Fruit fly (Drosophila melanogaster) whole organism, embryonic: Measurements from ENCODE around the gene Usp30.

Source experiments
- Aef1 ChIP-seq: fragments of 200-800 bp; sonication (Bioruptor generic); IDR thresholded peaks from 3 replicates; pipeline ENCODE4 v1.3.6; 2022; ENCODE audit warnings: missing biosample characterization, missing genetic modification characterization
- Asciz ChIP-seq: fragments of 200-800 bp; sonication (Bioruptor generic); optimal IDR thresholded peaks from 2 replicates; lab custom pipeline; 2017; ENCODE audit warnings: missing biosample characterization, mild to moderate bottlenecking, missing genetic modification characterization, missing genetic modification reagents
- Bdp1 ChIP-seq: fragments of 200-800 bp; sonication (Bioruptor generic); optimal IDR thresholded peaks from 3 replicates; lab custom pipeline; 2016; ENCODE audit warnings: missing biosample characterization, missing genetic modification characterization
- CG10321 ChIP-seq: fragments of 200-800 bp; sonication (Bioruptor generic); IDR thresholded peaks from 2 replicates; pipeline ENCODE4 v1.3.6; 2022; ENCODE audit warnings: missing biosample characterization, missing genetic modification characterization
- CG10431 ChIP-seq: fragments of 200-800 bp; sonication (Bioruptor generic); optimal IDR thresholded peaks from 3 replicates; lab custom pipeline; 2018; ENCODE audit warnings: missing biosample characterization, mild to moderate bottlenecking, missing genetic modification characterization
- CG11560 ChIP-seq: fragments of 200-800 bp; sonication (Bioruptor generic); IDR thresholded peaks from 3 replicates; pipeline ENCODE4 v1.3.6; 2022; ENCODE audit warnings: missing biosample characterization, missing genetic modification characterization
- CG13624 ChIP-seq: fragments of 200-800 bp; sonication (Bioruptor generic); optimal IDR thresholded peaks from 2 replicates; lab custom pipeline; 2016; ENCODE audit warnings: missing biosample characterization, missing genetic modification characterization
- CG15011 ChIP-seq: fragments of 200-800 bp; sonication (Bioruptor generic); optimal IDR thresholded peaks from 3 replicates; lab custom pipeline; 2018; ENCODE audit warnings: missing biosample characterization, mild to moderate bottlenecking, missing genetic modification characterization
- CG15269 ChIP-seq: fragments of 200-800 bp; sonication (Bioruptor generic); optimal IDR thresholded peaks from 2 replicates; lab custom pipeline; 2018; ENCODE audit warnings: missing biosample characterization, mild to moderate bottlenecking, missing genetic modification characterization, moderate library complexity
- CG15601 ChIP-seq: fragments of 200-800 bp; sonication (Bioruptor generic); optimal IDR thresholded peaks from 3 replicates; lab custom pipeline; 2019; ENCODE audit warnings: missing biosample characterization, mild to moderate bottlenecking, missing genetic modification characterization, moderate library complexity
- CG16815 ChIP-seq: fragments of 200-800 bp; sonication (Bioruptor generic); optimal IDR thresholded peaks from 3 replicates; lab custom pipeline; 2017; ENCODE audit warnings: missing biosample characterization, mild to moderate bottlenecking, missing genetic modification characterization
- CG17328 ChIP-seq: fragments of 200-800 bp; sonication (Bioruptor generic); IDR thresholded peaks from 2 replicates; pipeline ENCODE4 v1.3.6; 2022; ENCODE audit warnings: missing biosample characterization, missing genetic modification characterization
- CG17568 ChIP-seq: fragments of 200-800 bp; sonication (Bioruptor generic); optimal IDR thresholded peaks from 2 replicates; lab custom pipeline; 2018; ENCODE audit warnings: missing biosample characterization, mild to moderate bottlenecking, missing genetic modification characterization, moderate library complexity
- CG17912 ChIP-seq: fragments of 200-800 bp; sonication (Bioruptor generic); optimal IDR thresholded peaks from 2 replicates; lab custom pipeline; 2018; ENCODE audit warnings: missing biosample characterization, mild to moderate bottlenecking, missing genetic modification characterization
- CG2120 ChIP-seq: fragments of 200-800 bp; sonication (Bioruptor generic); optimal IDR thresholded peaks from 3 replicates; lab custom pipeline; 2016; ENCODE audit warnings: missing biosample characterization, missing genetic modification characterization
- CG33213 ChIP-seq: fragments of 200-800 bp; sonication (Bioruptor generic); optimal IDR thresholded peaks from 3 replicates; lab custom pipeline; 2016; ENCODE audit warnings: missing biosample characterization, missing genetic modification characterization
- CG7556 ChIP-seq: fragments of 200-800 bp; sonication (Bioruptor generic); optimal IDR thresholded peaks from 2 replicates; lab custom pipeline; 2017; ENCODE audit warnings: missing biosample characterization, mild to moderate bottlenecking, missing genetic modification characterization
- Chrac-16 ChIP-seq: fragments of 200-800 bp; sonication (Bioruptor generic); optimal IDR thresholded peaks from 3 replicates; lab custom pipeline; 2016; ENCODE audit warnings: missing biosample characterization, missing genetic modification characterization
- CoRest ChIP-seq: fragments of 200-800 bp; sonication (Bioruptor generic); optimal IDR thresholded peaks from 3 replicates; lab custom pipeline; 2018; ENCODE audit warnings: missing biosample characterization, mild to moderate bottlenecking, missing genetic modification characterization, moderate library complexity
- Dbx ChIP-seq: fragments of 200-800 bp; sonication (Bioruptor generic); IDR thresholded peaks from 3 replicates; pipeline ENCODE4 v1.3.6; 2022; ENCODE audit warnings: missing biosample characterization, missing genetic modification characterization
- Dp ChIP-seq: fragments of 200-800 bp; sonication (Bioruptor generic); optimal IDR thresholded peaks from 2 replicates; lab custom pipeline; 2018; ENCODE audit warnings: missing biosample characterization, mild to moderate bottlenecking, missing genetic modification characterization, moderate library complexity
- Fer1 ChIP-seq: fragments of 200-800 bp; sonication (Bioruptor generic); optimal IDR thresholded peaks from 2 replicates; lab custom pipeline; 2017; ENCODE audit warnings: missing biosample characterization, mild to moderate bottlenecking, missing genetic modification characterization
- MTF-1 ChIP-seq: fragments of 200-800 bp; sonication (Bioruptor generic); optimal IDR thresholded peaks from 2 replicates; lab custom pipeline; 2018; ENCODE audit warnings: missing biosample characterization, mild to moderate bottlenecking, missing genetic modification characterization, borderline replicate concordance
- Meics ChIP-seq: fragments of 200-800 bp; sonication (Bioruptor generic); optimal IDR thresholded peaks from 2 replicates; lab custom pipeline; 2017; ENCODE audit warnings: missing biosample characterization, mild to moderate bottlenecking, missing genetic modification characterization
- NK7.1 ChIP-seq: fragments of 200-800 bp; sonication (Bioruptor generic); optimal IDR thresholded peaks from 3 replicates; lab custom pipeline; 2016; ENCODE audit warnings: missing biosample characterization, missing genetic modification characterization
- Neu2 ChIP-seq: fragments of 200-800 bp; sonication (Bioruptor generic); optimal IDR thresholded peaks from 3 replicates; lab custom pipeline; 2016; ENCODE audit warnings: missing biosample characterization, missing genetic modification characterization, borderline replicate concordance
- Nf-YB ChIP-seq: fragments of 200-800 bp; sonication (Bioruptor generic); optimal IDR thresholded peaks from 3 replicates; lab custom pipeline; 2019; ENCODE audit warnings: missing biosample characterization, mild to moderate bottlenecking, missing genetic modification characterization, moderate library complexity
- Ravus ChIP-seq: fragments of 200-800 bp; sonication (Bioruptor generic); IDR thresholded peaks from 2 replicates; pipeline ENCODE4 v1.3.6; 2022; ENCODE audit warnings: missing biosample characterization, missing genetic modification characterization
- Rx ChIP-seq: fragments of 200-800 bp; sonication (Bioruptor generic); IDR thresholded peaks from 2 replicates; pipeline ENCODE4 v1.3.6; 2022; ENCODE audit warnings: missing biosample characterization, missing genetic modification characterization
- Xbp1 ChIP-seq: fragments of 200-800 bp; sonication (Bioruptor generic); optimal IDR thresholded peaks from 3 replicates; lab custom pipeline; 2016; ENCODE audit warnings: missing biosample characterization, mild to moderate bottlenecking, missing genetic modification characterization
- crol ChIP-seq: fragments of 200-800 bp; sonication (Bioruptor generic); IDR thresholded peaks from 2 replicates; pipeline ENCODE4 v1.3.6; 2022; ENCODE audit warnings: missing biosample characterization, missing genetic modification characterization
- gsb-n ChIP-seq: fragments of 200-800 bp; sonication (Bioruptor generic); optimal IDR thresholded peaks from 3 replicates; lab custom pipeline; 2018; ENCODE audit warnings: missing biosample characterization, mild to moderate bottlenecking, missing genetic modification characterization
- kay ChIP-seq: fragments of 200-800 bp; sonication (Bioruptor generic); optimal IDR thresholded peaks from 2 replicates; lab custom pipeline; 2016; ENCODE audit warnings: missing biosample characterization, missing genetic modification characterization
- lov ChIP-seq, 2 experiments: fragments of 200-800 bp in 1 of 2; fragments of >200 bp in 1 of 2; sonication (Bioruptor generic) in 1 of 2; IDR thresholded peaks in 1 of 2; optimal IDR thresholded peaks in 1 of 2; 2 replicates in 1 of 2; 3 replicates in 1 of 2; pipeline versions ENCODE4 v1.3.6 to Lab custom; 2017 to 2022; ENCODE audit warnings: missing biosample characterization in 1 of 2, missing genetic modification characterization in 1 of 2
- nerfin-1 ChIP-seq: fragments of 200-800 bp; sonication (Bioruptor generic); optimal IDR thresholded peaks from 3 replicates; lab custom pipeline; 2019; ENCODE audit warnings: missing biosample characterization, mild to moderate bottlenecking, missing genetic modification characterization, moderate library complexity
- nmo ChIP-seq: fragments of 200-800 bp; sonication (Bioruptor generic); optimal IDR thresholded peaks from 2 replicates; lab custom pipeline; 2018; ENCODE audit warnings: missing biosample characterization, mild to moderate bottlenecking, missing genetic modification characterization, moderate library complexity
- p53 ChIP-seq: fragments of 200-800 bp; sonication (Bioruptor generic); optimal IDR thresholded peaks from 2 replicates; lab custom pipeline; 2016; ENCODE audit warnings: missing biosample characterization, missing genetic modification characterization
- tll ChIP-seq, 2 experiments: fragments of 200-800 bp in 1 of 2; fragments of >200 bp in 1 of 2; sonication (Bioruptor generic) in 1 of 2; optimal IDR thresholded peaks; 2 replicates each; lab custom pipeline; 2017 to 2019; ENCODE audit warnings: missing biosample characterization in 2 of 2, missing genetic modification characterization in 2 of 2, mild to moderate bottlenecking in 1 of 2, moderate library complexity in 1 of 2
- tx ChIP-seq: fragments of 200-800 bp; sonication (Bioruptor generic); optimal IDR thresholded peaks from 2 replicates; lab custom pipeline; 2016; ENCODE audit warnings: missing biosample characterization, missing genetic modification characterization

The Usp30 gene

DNA sequence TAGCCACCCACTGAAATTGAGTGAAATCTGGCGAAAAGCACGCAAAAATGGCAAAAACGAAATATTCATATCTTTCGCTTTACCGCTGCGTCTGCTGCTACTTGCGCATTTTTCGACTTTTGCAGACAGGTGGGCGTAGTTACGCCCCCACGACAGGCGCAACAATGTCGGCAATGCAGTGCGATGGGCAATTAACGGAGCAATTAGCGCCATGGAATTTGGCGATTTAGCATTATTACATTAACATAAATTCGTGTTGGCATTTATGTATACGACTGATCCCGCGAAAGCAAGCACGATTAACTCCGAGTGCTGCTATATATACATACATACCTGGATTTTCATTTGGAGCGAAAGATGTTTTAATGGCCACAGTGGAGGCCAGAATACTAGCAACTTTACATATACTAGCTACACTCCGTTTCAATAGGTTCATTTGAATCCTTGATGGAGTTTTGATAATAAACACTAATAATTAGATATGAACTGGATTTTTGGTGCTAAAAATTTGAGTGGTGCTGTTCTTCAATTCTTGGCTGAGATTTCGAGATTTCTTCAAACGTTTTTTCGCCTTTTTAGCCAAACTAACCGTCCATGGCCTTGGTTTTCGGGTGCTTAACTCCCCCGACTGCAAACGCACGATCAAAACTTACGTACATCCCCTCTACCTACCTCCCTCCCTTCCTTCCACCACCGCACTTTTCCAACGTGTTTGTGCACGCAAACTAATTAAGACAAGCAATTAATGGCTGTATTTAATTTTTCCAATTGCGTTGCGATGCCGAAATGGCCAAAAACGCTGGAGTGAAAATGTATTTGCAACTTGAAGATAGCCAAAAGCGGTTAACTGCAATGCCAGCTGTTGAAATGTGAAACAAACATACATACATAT, 17.5 kb upstream of the Usp30 start (continued):
- TF ChIP-seq Nf-YB (GFP tag; lab: Kevin White, UChicago): no peak
- no peak for TF ChIP-seq CG33213 (GFP tag; lab: Kevin White, UChicago)
- peak; percentile 59; the same call in 1 of the 2 replicates for TF ChIP-seq CG17328 (GFP tag; lab: Robert Waterston, UW)
- TF ChIP-seq tll (GFP tag; optimal IDR thresholded peaks at IDR 0.05; lab: Kevin White, UChicago): no peak
- no peak for TF ChIP-seq CG11560 (tag; lab: Robert Waterston, UW)
- TF ChIP-seq Bdp1 (GFP tag; lab: Kevin White, UChicago): no peak
- no peak; the same call in 1 of the 2 replicates for TF ChIP-seq crol (GFP tag; lab: Robert Waterston, UW)
- TF ChIP-seq Meics: no peak
- TF ChIP-seq nmo (GFP tag; lab: Kevin White, UChicago): peak; percentile 44
- TF ChIP-seq CG16815 (GFP tag; lab: Kevin White, UChicago): no peak
- no peak for TF ChIP-seq CG15011 (GFP tag; lab: Kevin White, UChicago)
- peak; percentile 30 for TF ChIP-seq CG15269 (tag; lab: Kevin White, UChicago)
- TF ChIP-seq gsb-n (tag; lab: Kevin White, UChicago): no peak
- TF ChIP-seq CoRest (tag; lab: Kevin White, UChicago): peak; percentile 7
- TF ChIP-seq CG7556 (GFP tag; lab: Kevin White, UChicago): no peak
- no peak for TF ChIP-seq CG10431 (GFP tag; lab: Kevin White, UChicago)
- peak; percentile 26; the same call in 1 of the 3 replicates for TF ChIP-seq Aef1 (GFP tag; lab: Robert Waterston, UW)
- peak; percentile 46 for TF ChIP-seq CG2120 (GFP tag; lab: Kevin White, UChicago)
- no peak for TF ChIP-seq lov (optimal IDR thresholded peaks at IDR 0.05; lab: Kevin White, UChicago)
- TF ChIP-seq lov (GFP tag; IDR thresholded peaks at IDR 0.05; lab: Robert Waterston, UW): no peak
- no peak for TF ChIP-seq CG17912 (GFP tag; lab: Kevin White, UChicago)
- TF ChIP-seq p53 (GFP tag; lab: Kevin White, UChicago): peak; percentile 67
- TF ChIP-seq tx (GFP tag; lab: Kevin White, UChicago): no peak
- TF ChIP-seq kay (GFP tag; lab: Kevin White, UChicago): no peak
- 0 out of 2 replicates have a peak, but pooled peaks have one; percentile 33 for TF ChIP-seq Rx (GFP tag; lab: Robert Waterston, UW)
- no peak for TF ChIP-seq Neu2 (GFP tag; lab: Kevin White, UChicago)
- TF ChIP-seq Fer1: no peak
- no peak for TF ChIP-seq Chrac-16 (GFP tag; lab: Kevin White, UChicago)
- TF ChIP-seq MTF-1 (GFP tag; lab: Kevin White, UChicago): no peak
- no peak for TF ChIP-seq Dp (GFP tag; lab: Kevin White, UChicago)
- no peak for TF ChIP-seq CG15601 (tag; lab: Kevin White, UChicago)
- no peak for TF ChIP-seq Dbx
- TF ChIP-seq NK7.1 (GFP tag; lab: Kevin White, UChicago): no peak
- no peak for TF ChIP-seq Asciz (GFP tag; lab: Kevin White, UChicago)
- TF ChIP-seq CG17568 (GFP tag; lab: Kevin White, UChicago): no peak
- no peak for TF ChIP-seq CG13624
- peak; percentile 35; the same call in 1 of the 2 replicates for TF ChIP-seq CG10321
- no peak for TF ChIP-seq Ravus (GFP tag; lab: Robert Waterston, UW)
- peak; percentile 36 for TF ChIP-seq Xbp1
- no peak for TF ChIP-seq nerfin-1 (tag; lab: Kevin White, UChicago)
